Fruit fly (Drosophila melanogaster): ENCODE results near the gene CG12725.

- TF ChIP-seq dmrt93B (GFP tag; optimal IDR thresholded peaks at IDR 0.05) (no peak), dsf (GFP tag; optimal IDR thresholded peaks at IDR 0.05; ENCODE audit: borderline replicate concordance) (no peak), fru (GFP tag; optimal IDR thresholded peaks at IDR 0.05) (no peak), h (GFP tag; optimal IDR thresholded peaks at IDR 0.05) (no peak), jim (GFP tag; optimal IDR thresholded peaks at IDR 0.05) (no peak), usp (GFP tag; optimal IDR thresholded peaks at IDR 0.05) (no peak), CG9705 (GFP tag; optimal IDR thresholded peaks at IDR 0.05) (no peak)
Observed at dm6 chrX:13450754-13451153, 48.1 kb upstream of the CG12725 start.

Data from whole organism, wandering third instar larva.